Fruit fly (Drosophila melanogaster) whole organism, wandering third instar larva: Measurements from ENCODE around the gene CG6071.

Source experiments
- Abd-B ChIP-seq: fragments of >200 bp; optimal IDR thresholded peaks from 2 replicates; lab custom pipeline; 2017; ENCODE audit warnings: missing biosample characterization, missing genetic modification characterization
- CG32264 ChIP-seq: fragments of 200-800 bp; sonication (Bioruptor generic); optimal IDR thresholded peaks from 2 replicates; lab custom pipeline; 2016; ENCODE audit warnings: missing biosample characterization, missing genetic modification characterization
- CG9705 ChIP-seq: fragments of 200-800 bp; sonication (Bioruptor generic); optimal IDR thresholded peaks from 2 replicates; lab custom pipeline; 2018; ENCODE audit warnings: missing biosample characterization, mild to moderate bottlenecking, missing genetic modification characterization
- Dfd ChIP-seq: fragments of >200 bp; optimal IDR thresholded peaks from 2 replicates; lab custom pipeline; 2017; ENCODE audit warnings: missing biosample characterization, missing genetic modification characterization
- GATAd ChIP-seq: sonication (Bioruptor generic); optimal IDR thresholded peaks from 2 replicates; lab custom pipeline; 2016; ENCODE audit warnings: missing biosample characterization, missing genetic modification characterization
- HLH106 ChIP-seq: fragments of 200-800 bp; optimal IDR thresholded peaks from 3 replicates; lab custom pipeline; 2019; ENCODE audit warnings: missing biosample characterization, mild to moderate bottlenecking, missing genetic modification characterization, moderate library complexity
- Hr78 ChIP-seq: fragments of >200 bp; optimal IDR thresholded peaks from 2 replicates; lab custom pipeline; 2017; ENCODE audit warnings: missing biosample characterization, missing genetic modification characterization
- Hr83 ChIP-seq: fragments of 200-300 bp; sonication (Bioruptor generic); optimal IDR thresholded peaks from 2 replicates; lab custom pipeline; 2016; ENCODE audit warnings: missing biosample characterization, mild to moderate bottlenecking, missing genetic modification characterization, moderate library complexity; ENCODE audit not compliant: poor library complexity, severe bottlenecking
- Jra ChIP-seq: sonication (Bioruptor generic); optimal IDR thresholded peaks from 2 replicates; lab custom pipeline; 2016; ENCODE audit warnings: missing biosample characterization, missing genetic modification characterization
- Myc ChIP-seq: fragments of >200 bp; optimal IDR thresholded peaks from 2 replicates; lab custom pipeline; 2017
- Rel ChIP-seq, 2 experiments: fragments of 200-800 bp; sonication (Bioruptor generic) in 1 of 2; optimal IDR thresholded peaks; 2 replicates in 1 of 2; 3 replicates in 1 of 2; lab custom pipeline; 2016 to 2019; ENCODE audit warnings: mild to moderate bottlenecking in 2 of 2, missing biosample characterization in 2 of 2, missing genetic modification characterization in 2 of 2, moderate library complexity in 1 of 2
- Sp1 ChIP-seq: fragments of 200-800 bp; sonication (Bioruptor generic); optimal IDR thresholded peaks from 3 replicates; lab custom pipeline; 2019; ENCODE audit warnings: missing biosample characterization, mild to moderate bottlenecking, missing genetic modification characterization, moderate library complexity
- br ChIP-seq: fragments of 200-800 bp; sonication (Bioruptor generic); optimal IDR thresholded peaks from 2 replicates; lab custom pipeline; 2016; ENCODE audit warnings: missing biosample characterization, missing genetic modification characterization
- brk ChIP-seq: fragments of 200-800 bp; sonication (Bioruptor generic); optimal IDR thresholded peaks from 2 replicates; lab custom pipeline; 2016; ENCODE audit warnings: missing biosample characterization, mild to moderate bottlenecking, missing genetic modification characterization
- dl ChIP-seq, 2 experiments: fragments of 175-275, 200-275 bp in 1 of 2; fragments of 200-275 bp in 1 of 2; sonication (Bioruptor generic); optimal IDR thresholded peaks; lab custom pipeline; 2018; ENCODE audit warnings: mild to moderate bottlenecking in 2 of 2, missing biosample characterization in 2 of 2, missing genetic modification characterization in 2 of 2, moderate library complexity in 2 of 2; ENCODE audit not compliant: partially characterized antibody in 2 of 2, insufficient read depth in 1 of 2
- dsf ChIP-seq: sonication (Bioruptor generic); optimal IDR thresholded peaks from 2 replicates; lab custom pipeline; 2016; ENCODE audit warnings: missing biosample characterization, missing genetic modification characterization, borderline replicate concordance
- ey ChIP-seq: fragments of 200-800 bp; sonication (Bioruptor generic); optimal IDR thresholded peaks from 2 replicates; lab custom pipeline; 2016; ENCODE audit warnings: missing biosample characterization, missing genetic modification characterization
- foxo ChIP-seq, 2 experiments: fragments of 200-800 bp; sonication (Bioruptor generic); optimal IDR thresholded peaks; 2 replicates in 1 of 2; 3 replicates in 1 of 2; lab custom pipeline; 2016 to 2017; ENCODE audit warnings: missing biosample characterization in 2 of 2, missing genetic modification characterization in 2 of 2
- h ChIP-seq: fragments of 200-800 bp; sonication (Bioruptor generic); optimal IDR thresholded peaks from 3 replicates; lab custom pipeline; 2016; ENCODE audit warnings: missing biosample characterization, mild to moderate bottlenecking, missing genetic modification characterization
- lola ChIP-seq: fragments of >200 bp; optimal IDR thresholded peaks from 2 replicates; lab custom pipeline; 2017; ENCODE audit warnings: missing biosample characterization, missing genetic modification characterization
- pan ChIP-seq: fragments of >200 bp; optimal IDR thresholded peaks from 2 replicates; lab custom pipeline; 2017
- psq ChIP-seq: fragments of 200-800 bp; sonication (Bioruptor generic); optimal IDR thresholded peaks from 3 replicates; lab custom pipeline; 2017; ENCODE audit warnings: missing biosample characterization, mild to moderate bottlenecking, missing genetic modification characterization, moderate library complexity
- rgr ChIP-seq: fragments of 200-800 bp; sonication (Bioruptor generic); optimal IDR thresholded peaks from 3 replicates; lab custom pipeline; 2016; ENCODE audit warnings: missing biosample characterization, mild to moderate bottlenecking, missing genetic modification characterization
- sage ChIP-seq: fragments of 200-800 bp; sonication (Bioruptor generic); optimal IDR thresholded peaks from 2 replicates; lab custom pipeline; 2016; ENCODE audit warnings: missing biosample characterization, mild to moderate bottlenecking, missing genetic modification characterization
- sv ChIP-seq: fragments of 200-800 bp; sonication (Bioruptor generic); optimal IDR thresholded peaks from 3 replicates; lab custom pipeline; 2016; ENCODE audit warnings: missing biosample characterization, missing genetic modification characterization
- woc ChIP-seq: sonication (Bioruptor generic); optimal IDR thresholded peaks from 2 replicates; lab custom pipeline; 2016; ENCODE audit warnings: missing biosample characterization, mild to moderate bottlenecking, missing genetic modification characterization

The CG6071 gene

DNA sequence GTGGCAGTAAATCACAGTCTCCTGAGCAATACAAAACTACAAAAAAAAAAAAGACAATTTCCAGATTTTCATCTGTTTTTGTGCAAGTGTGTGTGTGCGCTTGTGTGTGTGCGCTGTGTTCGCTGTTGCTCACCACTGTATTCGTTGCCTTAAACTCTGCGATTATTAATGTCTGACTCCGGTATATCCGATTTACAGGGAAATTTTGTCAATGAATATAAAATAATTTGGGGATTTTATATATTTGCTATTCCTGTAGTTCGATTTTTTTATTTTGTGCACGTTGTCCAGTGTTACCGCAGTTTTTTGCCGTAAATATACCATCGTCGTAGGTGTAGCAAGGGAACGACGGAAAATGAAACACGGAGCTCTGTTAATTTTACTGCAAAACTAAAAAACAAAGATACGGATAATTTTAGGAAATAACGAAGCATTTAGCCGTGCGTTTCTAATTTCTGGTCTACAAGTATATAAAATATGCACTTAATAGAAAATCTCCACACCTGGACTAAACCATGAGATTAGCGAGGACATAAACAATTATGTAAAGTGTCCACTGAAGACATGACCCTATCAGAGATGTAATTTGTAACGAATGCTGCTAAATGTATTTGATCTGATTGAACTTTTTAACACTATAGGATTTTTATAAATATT is 36.6 kb downstream of the CG6071 start, which contains the start of gene Duba:
Gene Duba (minus strand): TSS at position 313 of the 657 bp plus-strand sequence.
- TF ChIP-seq Rel (GFP tag; optimal IDR thresholded peaks at IDR 0.05; lab: Kevin White, UChicago) = no peak
- TF ChIP-seq Rel (tag; optimal IDR thresholded peaks at IDR 0.05; lab: Kevin White, UChicago) = peak; percentile 75
- peak; percentile 36 for TF ChIP-seq Hr78 (GFP tag; lab: Kevin White, UChicago)
- no peak for TF ChIP-seq Abd-B (GFP tag; lab: Kevin White, UChicago)

DNA sequence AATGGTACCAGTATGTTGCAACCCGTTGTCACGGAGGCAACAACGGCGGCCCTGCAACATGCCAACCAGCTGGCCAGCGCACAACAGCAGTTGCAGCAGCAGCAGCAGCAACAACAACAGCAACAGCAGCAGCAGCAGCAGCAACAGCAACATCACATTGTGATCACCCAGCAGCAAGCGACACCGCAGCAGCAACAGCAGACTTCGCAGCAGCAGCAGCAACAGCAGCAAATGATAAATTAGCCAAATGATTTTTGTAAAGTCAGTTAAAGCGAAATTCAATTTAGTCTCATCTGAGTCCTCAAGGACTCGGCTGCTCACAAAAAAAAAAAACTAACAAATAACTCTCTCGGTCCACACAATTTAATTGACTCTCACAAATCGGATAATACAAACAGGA is 41.6 kb downstream of the CG6071 start:
- no peak for TF ChIP-seq brk
- TF ChIP-seq Dfd (GFP tag; lab: Kevin White, UChicago) = peak; percentile 93

DNA sequence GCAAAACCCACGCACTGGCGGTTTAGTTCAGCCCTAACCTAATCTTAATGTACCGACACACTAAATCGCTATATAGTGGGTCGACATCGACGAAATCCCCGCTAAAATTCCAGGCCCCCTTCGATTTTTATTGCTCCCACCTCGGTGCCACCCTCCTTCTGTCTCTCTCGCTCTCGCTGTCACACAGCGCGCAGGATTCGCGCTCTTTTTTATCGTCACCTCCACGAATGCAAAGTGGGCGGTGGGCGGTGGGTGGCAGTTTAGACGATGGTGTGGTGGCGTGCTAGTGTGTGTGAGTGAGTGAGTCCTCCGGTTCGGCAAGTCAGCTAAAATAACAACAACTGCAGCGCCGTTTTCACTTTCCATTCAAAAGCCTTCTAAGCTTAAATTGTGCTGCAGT is 43.8 kb downstream of the CG6071 start:
- no peak for TF ChIP-seq GATAd (GFP tag; lab: Kevin White, UChicago)
- TF ChIP-seq, all 38 proteins: peak for 0

DNA sequence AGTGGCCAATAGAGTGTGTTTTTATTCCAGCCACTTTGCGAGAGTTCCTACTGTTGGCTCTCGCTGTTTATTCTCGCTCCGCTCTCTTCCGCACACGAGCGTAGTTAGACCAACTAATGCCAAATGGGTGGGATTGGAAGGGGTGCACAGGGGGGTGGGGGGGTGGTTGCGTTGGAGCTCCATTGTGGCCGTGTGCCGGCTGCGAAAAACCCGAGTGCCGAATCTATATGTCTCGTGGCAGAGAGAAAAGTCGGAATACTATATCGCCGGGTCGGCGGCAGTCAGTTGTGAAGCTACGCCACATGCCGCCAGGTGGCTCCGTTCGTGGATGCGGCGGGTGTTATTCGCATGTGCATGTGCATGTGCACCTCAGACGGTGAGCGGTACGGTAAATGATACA is 44.7 kb downstream of the CG6071 start:
- TF ChIP-seq CG9705 (GFP tag; lab: Kevin White, UChicago) (no peak), h (GFP tag; lab: Kevin White, UChicago) (no peak), brk (no peak), sage (GFP tag; lab: Kevin White, UChicago) (no peak), foxo (GFP tag; optimal IDR thresholded peaks at IDR 0.05; lab: Kevin White, UChicago) (no peak), dsf (GFP tag; lab: Kevin White, UChicago) (no peak), Rel (GFP tag; optimal IDR thresholded peaks at IDR 0.05; lab: Kevin White, UChicago) (no peak), Rel (tag; optimal IDR thresholded peaks at IDR 0.05; lab: Kevin White, UChicago) (no peak), psq (GFP tag; lab: Kevin White, UChicago) (no peak), br (GFP tag; lab: Kevin White, UChicago) (no peak), sv (GFP tag; lab: Kevin White, UChicago) (no peak), pan (lab: Kevin White, UChicago) (no peak), HLH106 (no peak)

DNA sequence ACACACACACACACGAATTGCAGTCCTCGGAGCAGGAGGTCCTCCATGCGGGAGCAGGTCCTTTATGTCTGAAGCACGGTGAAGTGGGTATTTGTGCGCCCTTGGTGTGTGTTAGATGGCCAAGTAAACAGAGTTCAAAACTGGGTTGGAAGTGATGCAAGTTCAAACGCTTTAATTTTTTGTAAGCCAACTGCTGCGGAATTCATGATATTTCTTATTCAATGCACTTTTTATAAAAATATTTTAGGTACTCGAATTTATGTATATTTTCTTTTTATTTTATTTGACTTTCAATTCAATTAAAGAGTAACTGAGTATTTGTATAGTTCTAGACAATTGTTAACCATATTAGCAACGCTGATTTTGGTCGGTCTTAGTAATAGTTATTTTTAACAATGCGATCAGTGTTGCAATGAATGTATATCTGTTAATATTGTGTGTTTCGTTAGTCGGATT is 45.8 kb downstream of the CG6071 start, which contains the start of the genes CG14137 and CG46394:
Gene CG14137 (minus strand): TSS at position 101 of the 456 bp plus-strand sequence.
Gene CG46394 (plus strand): TSS at position 406 of the 456 bp plus-strand sequence.
- TF ChIP-seq Hr83 = no peak
- peak; percentile 84 for TF ChIP-seq Dfd (GFP tag; lab: Kevin White, UChicago)
- TF ChIP-seq, all 38 proteins: peak for 1

DNA sequence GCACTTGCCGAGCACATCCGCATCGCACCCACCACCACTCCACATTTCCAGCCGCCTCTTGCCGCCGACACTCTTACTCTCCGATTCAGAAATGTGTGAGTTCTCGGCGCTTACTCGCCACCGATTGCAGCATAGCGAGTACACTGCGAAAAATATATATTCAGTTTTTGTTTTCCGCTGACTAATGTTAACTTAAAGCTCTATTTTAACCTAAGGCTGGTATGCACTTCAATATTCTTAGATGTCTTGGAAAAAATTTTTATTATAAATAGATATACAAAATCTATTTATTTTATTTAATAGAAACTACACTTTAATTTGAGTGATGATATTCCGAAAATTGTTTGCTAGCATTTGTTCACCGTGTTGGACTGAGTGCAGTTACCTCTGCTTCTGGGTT is 46.6 kb downstream of the CG6071 start:
- TF ChIP-seq ey (no peak), foxo (GFP tag; optimal IDR thresholded peaks at IDR 0.05; lab: Kevin White, UChicago) (peak in 1 of 2 experiments; percentile 32), Sp1 (GFP tag; lab: Kevin White, UChicago) (peak; percentile 30), HLH106 (peak; percentile 32), rgr (GFP tag; lab: Kevin White, UChicago) (peak; percentile 3)

DNA sequence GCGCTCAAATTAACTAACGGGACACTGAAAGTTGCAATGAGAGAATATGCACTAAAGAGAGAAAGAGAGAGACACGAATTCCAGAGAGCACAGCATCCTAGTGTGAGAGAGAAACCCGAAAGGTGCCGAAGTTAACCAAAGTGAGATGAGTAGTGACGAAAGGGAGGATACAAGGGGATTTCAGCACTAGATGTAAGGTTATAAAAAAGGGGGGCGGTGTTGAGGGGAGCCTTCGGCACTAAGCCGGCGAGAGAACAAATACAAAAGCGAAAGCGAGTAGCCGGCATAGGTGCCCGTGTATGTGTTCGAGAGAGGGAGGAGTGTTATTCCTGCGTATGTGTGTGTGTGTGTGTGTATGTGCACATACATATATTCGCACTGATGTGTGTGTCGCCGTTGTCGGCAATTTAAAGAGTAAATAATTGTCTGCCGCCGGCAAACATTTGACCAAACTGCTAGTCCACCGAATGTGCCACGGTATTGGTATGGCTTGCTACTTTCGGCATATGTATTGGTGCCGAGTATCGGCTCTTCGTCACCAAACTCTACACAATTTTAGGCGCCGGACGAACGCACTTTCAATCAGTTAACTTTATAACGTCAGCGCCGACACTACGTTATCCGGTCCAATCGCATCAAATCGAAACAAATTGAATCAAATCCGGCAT is 49.1 kb downstream of the CG6071 start, which contains the start of gene CG7368:
Gene CG7368 (plus strand): TSS at position 618 of the 668 bp plus-strand sequence.
- no peak for TF ChIP-seq sage (GFP tag; lab: Kevin White, UChicago)
- peak in 1 of 2 experiments; percentile 2 for TF ChIP-seq dl (GFP tag; optimal IDR thresholded peaks at IDR 0.05; lab: Kevin White, UChicago; ENCODE audit: insufficient read depth in 1 of 2, partially characterized antibody in 2 of 2)

DNA sequence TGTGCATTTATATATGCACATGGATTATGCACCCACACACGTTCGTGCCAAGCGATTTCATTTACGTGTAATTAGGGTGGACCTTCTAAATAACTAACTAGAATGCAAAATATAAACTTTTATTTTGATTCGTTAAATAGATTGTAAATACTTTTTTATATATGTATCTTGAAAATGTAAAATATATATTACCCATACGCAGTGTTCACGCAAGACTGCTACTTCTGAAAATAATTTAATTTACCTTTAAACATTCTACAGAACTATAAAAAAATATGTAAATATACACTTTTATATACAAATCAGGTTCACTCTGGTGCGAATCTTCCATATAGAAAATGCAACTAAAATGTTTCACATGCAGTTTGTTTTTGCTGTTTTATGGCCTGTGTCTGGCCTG is 52.1 kb downstream of the CG6071 start:
- TF ChIP-seq Myc (lab: Kevin White, UChicago) (no peak), HLH106 (peak; percentile 23), lola (no peak), CG32264 (GFP tag; lab: Kevin White, UChicago) (no peak), Sp1 (GFP tag; lab: Kevin White, UChicago) (peak; percentile 52), sage (GFP tag; lab: Kevin White, UChicago) (no peak), Abd-B (GFP tag; lab: Kevin White, UChicago) (no peak), woc (GFP tag; lab: Kevin White, UChicago) (no peak), brk (no peak), Jra (no peak), foxo (GFP tag; optimal IDR thresholded peaks at IDR 0.05; lab: Kevin White, UChicago) (peak in 1 of 2 experiments; percentile 18)
